Fruit fly (Drosophila melanogaster): ENCODE data around the gene mnb.

mnb gene

dm6 chrX:17820252-17820651, 66.8 kb downstream of the mnb start (continued):
- TF ChIP-seq MESR4 (GFP tag; optimal IDR thresholded peaks at IDR 0.05) = no peak
- TF ChIP-seq lab (GFP tag; optimal IDR thresholded peaks at IDR 0.05) = no peak
- peak; percentile 51 for TF ChIP-seq CG15696 (tag; optimal IDR thresholded peaks at IDR 0.05)
- no peak for TF ChIP-seq CG17568 (GFP tag; optimal IDR thresholded peaks at IDR 0.05)
- no peak for TF ChIP-seq CG18262 (tag; optimal IDR thresholded peaks at IDR 0.05)
- no peak for TF ChIP-seq CG16863 (GFP tag; optimal IDR thresholded peaks at IDR 0.05)
- no peak for TF ChIP-seq CG4617 (GFP tag; optimal IDR thresholded peaks at IDR 0.05; ENCODE audit: borderline replicate concordance)
- TF ChIP-seq CG13894 (tag; optimal IDR thresholded peaks at IDR 0.05) = no peak
- no peak for TF ChIP-seq CG32772 (GFP tag; IDR thresholded peaks at IDR 0.05)
- TF ChIP-seq CG6683 (GFP tag; optimal IDR thresholded peaks at IDR 0.05) = no peak
- no peak for TF ChIP-seq Ada2b (GFP tag; IDR thresholded peaks at IDR 0.05)
- TF ChIP-seq CG2712 (tag; optimal IDR thresholded peaks at IDR 0.05) = peak; percentile 33
- peak; percentile 95 for TF ChIP-seq Ets65A (GFP tag)
- TF ChIP-seq CG14965 (GFP tag; optimal IDR thresholded peaks at IDR 0.05; ENCODE audit: borderline replicate concordance) = no peak
- TF ChIP-seq fd3F (GFP tag; optimal IDR thresholded peaks at IDR 0.05) = no peak
- no peak for TF ChIP-seq CG6654 (GFP tag; optimal IDR thresholded peaks at IDR 0.05)
- no peak for TF ChIP-seq CG12104 (GFP tag; optimal IDR thresholded peaks at IDR 0.05)
- TF ChIP-seq amos (GFP tag; IDR thresholded peaks at IDR 0.05; ENCODE audit: partially characterized antibody) = peak; percentile 59
- TF ChIP-seq Hr51 (GFP tag; optimal IDR thresholded peaks at IDR 0.05) = no peak
- TF ChIP-seq tin (GFP tag; optimal IDR thresholded peaks at IDR 0.05) = peak; percentile 28
- TF ChIP-seq sim (GFP tag; IDR thresholded peaks at IDR 0.05) = no peak
- TF ChIP-seq stwl (tag; optimal IDR thresholded peaks at IDR 0.05) = peak; percentile 31
- TF ChIP-seq sc (optimal IDR thresholded peaks at IDR 0.05) = no peak
- TF ChIP-seq sc (GFP tag; optimal IDR thresholded peaks at IDR 0.05) = no peak
- no peak for TF ChIP-seq CG4328 (GFP tag; optimal IDR thresholded peaks at IDR 0.05)
- TF ChIP-seq CG10267 (tag; optimal IDR thresholded peaks at IDR 0.05) = peak; percentile 25
- TF ChIP-seq Deaf1 (tag; optimal IDR thresholded peaks at IDR 0.05) = no peak
- TF ChIP-seq pfk (GFP tag; optimal IDR thresholded peaks at IDR 0.05) = no peak
- TF ChIP-seq crol (GFP tag; IDR thresholded peaks at IDR 0.05) = no peak
- peak; percentile 38 for TF ChIP-seq CG2120 (GFP tag; optimal IDR thresholded peaks at IDR 0.05)
- no peak for TF ChIP-seq HLHmδ (GFP tag; optimal IDR thresholded peaks at IDR 0.05)
- TF ChIP-seq CG30020 (tag; optimal IDR thresholded peaks at IDR 0.05) = no peak
- no peak for TF ChIP-seq Oaz (GFP tag; IDR thresholded peaks at IDR 0.05)
- TF ChIP-seq mirr (GFP tag; optimal IDR thresholded peaks at IDR 0.05) = no peak
- no peak for TF ChIP-seq lov (optimal IDR thresholded peaks at IDR 0.05)
- no peak for TF ChIP-seq lov (GFP tag; IDR thresholded peaks at IDR 0.05)
- TF ChIP-seq Ets97D (GFP tag; optimal IDR thresholded peaks at IDR 0.05) = no peak
- TF ChIP-seq CG7271 (tag; optimal IDR thresholded peaks at IDR 0.05) = no peak
- no peak for TF ChIP-seq ind (GFP tag; optimal IDR thresholded peaks at IDR 0.05)
- TF ChIP-seq bsh (GFP tag; optimal IDR thresholded peaks at IDR 0.05) = peak in 1 of 2 experiments; percentile 2
- no peak for TF ChIP-seq otp (GFP tag; IDR thresholded peaks at IDR 0.05)
- TF ChIP-seq gem (tag; optimal IDR thresholded peaks at IDR 0.05) = peak; percentile 35
- no peak for TF ChIP-seq Jarid2 (GFP tag; optimal IDR thresholded peaks at IDR 0.05)
- no peak for TF ChIP-seq CG31388 (GFP tag; optimal IDR thresholded peaks at IDR 0.05)
- no peak for TF ChIP-seq sqz (GFP tag; optimal IDR thresholded peaks at IDR 0.05)
- no peak for TF ChIP-seq NC2α (GFP tag; optimal IDR thresholded peaks at IDR 0.05)
- TF ChIP-seq CG30403 (GFP tag; optimal IDR thresholded peaks at IDR 0.05) = peak; percentile 42
- no peak for TF ChIP-seq BEAF-32 (GFP tag; optimal IDR thresholded peaks at IDR 0.05)
- no peak for TF ChIP-seq Lpt (GFP tag; optimal IDR thresholded peaks at IDR 0.05)
- TF ChIP-seq CG17802 (tag; optimal IDR thresholded peaks at IDR 0.05) = no peak
- no peak for TF ChIP-seq Opbp (GFP tag; IDR thresholded peaks at IDR 0.05; ENCODE audit: partially characterized antibody)

Measured in whole organism, embryonic.